Fruit fly (Drosophila melanogaster) Kc167 (cell line): ENCODE results near the gene TotE.

Experiments used
- Myc ChIP-seq: fragments of >200 bp; optimal IDR thresholded peaks from 2 replicates; lab custom pipeline; 2017; ENCODE audit warnings: missing external identifiers
- Sin3A ChIP-seq: fragments of >200 bp; optimal IDR thresholded peaks from 2 replicates; lab custom pipeline; 2018; ENCODE audit warnings: missing external identifiers
- h ChIP-seq: fragments of >200 bp; optimal IDR thresholded peaks from 3 replicates; lab custom pipeline; 2018; ENCODE audit warnings: missing external identifiers
- insv ChIP-seq: fragments of >200 bp; optimal IDR thresholded peaks from 3 replicates; lab custom pipeline; 2018; ENCODE audit warnings: missing external identifiers
- psq ChIP-seq: fragments of >200 bp; optimal IDR thresholded peaks from 2 replicates; lab custom pipeline; 2017; ENCODE audit warnings: missing external identifiers
- ttk ChIP-seq: sonication (Bioruptor generic); optimal IDR thresholded peaks from 2 replicates; lab custom pipeline; 2017; ENCODE audit warnings: missing external identifiers

Gene TotE

dm6 chr2L:19875007-19875406 lies 38.3 kb downstream of the TotE start:
- TF ChIP-seq insv (lab: Kevin White, UChicago) = no peak
- TF ChIP-seq psq (lab: Kevin White, UChicago) = no peak
- no peak for TF ChIP-seq ttk
- TF ChIP-seq Myc (lab: Kevin White, UChicago) = no peak
- no peak for TF ChIP-seq h (lab: Kevin White, UChicago)
- no peak for TF ChIP-seq Sin3A

DNA sequence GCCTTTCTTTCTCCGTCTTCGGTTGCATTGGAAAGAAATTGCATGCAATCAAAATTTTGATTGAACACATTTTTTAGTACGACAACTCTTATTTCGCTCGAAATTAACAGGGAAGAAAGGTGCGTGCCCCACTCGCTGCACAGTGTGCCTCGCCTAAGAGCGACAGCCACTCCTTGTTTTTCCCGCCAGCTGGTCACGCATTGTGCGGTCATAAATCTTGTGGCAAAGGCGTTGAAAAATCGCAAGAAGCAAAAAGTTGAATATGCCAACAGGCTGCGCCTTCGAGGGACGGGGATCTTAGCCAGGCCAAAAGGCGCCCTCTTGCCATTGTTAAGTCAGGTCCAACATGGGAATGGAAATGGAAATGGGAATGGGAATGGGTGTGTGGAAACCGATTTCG lies 41.2 kb downstream of the TotE start:
- TF ChIP-seq Myc (lab: Kevin White, UChicago) (no peak), psq (lab: Kevin White, UChicago) (no peak), h (lab: Kevin White, UChicago) (no peak), ttk (no peak), insv (lab: Kevin White, UChicago) (no peak), Sin3A (no peak)

DNA sequence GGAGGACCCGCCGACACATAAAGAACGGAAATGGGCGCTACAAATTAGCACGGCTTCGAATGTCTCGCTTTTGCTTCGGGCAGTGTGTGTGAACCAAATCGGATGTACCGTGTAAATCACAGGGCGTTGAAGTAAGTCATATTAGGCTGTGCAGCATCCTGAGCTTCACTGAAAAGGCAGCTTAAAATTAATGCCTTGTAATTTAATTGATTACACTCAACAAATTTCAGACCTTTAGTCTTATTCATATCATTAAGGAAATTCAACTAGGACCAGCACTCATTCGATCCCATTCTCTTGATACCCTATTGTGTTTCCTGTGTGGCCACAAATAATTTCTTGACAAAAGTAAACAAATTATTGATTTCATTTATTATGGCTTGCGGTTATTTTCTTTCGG lies 43.4 kb downstream of the TotE start:
- TF ChIP-seq ttk (no peak), insv (lab: Kevin White, UChicago) (no peak), Myc (lab: Kevin White, UChicago) (no peak), Sin3A (no peak), psq (lab: Kevin White, UChicago) (no peak), h (lab: Kevin White, UChicago) (no peak)

dm6 chr2L:19869463-19869862 lies 43.9 kb downstream of the TotE start:
- TF ChIP-seq psq (lab: Kevin White, UChicago) (no peak), ttk (no peak)

- TF ChIP-seq psq (lab: Kevin White, UChicago) (no peak), Sin3A (no peak), h (lab: Kevin White, UChicago) (no peak), Myc (lab: Kevin White, UChicago) (no peak), insv (lab: Kevin White, UChicago) (no peak), ttk (no peak)
Observed at dm6 chr2L:19866540-19867318, 46.6 kb downstream of the TotE start.

DNA sequence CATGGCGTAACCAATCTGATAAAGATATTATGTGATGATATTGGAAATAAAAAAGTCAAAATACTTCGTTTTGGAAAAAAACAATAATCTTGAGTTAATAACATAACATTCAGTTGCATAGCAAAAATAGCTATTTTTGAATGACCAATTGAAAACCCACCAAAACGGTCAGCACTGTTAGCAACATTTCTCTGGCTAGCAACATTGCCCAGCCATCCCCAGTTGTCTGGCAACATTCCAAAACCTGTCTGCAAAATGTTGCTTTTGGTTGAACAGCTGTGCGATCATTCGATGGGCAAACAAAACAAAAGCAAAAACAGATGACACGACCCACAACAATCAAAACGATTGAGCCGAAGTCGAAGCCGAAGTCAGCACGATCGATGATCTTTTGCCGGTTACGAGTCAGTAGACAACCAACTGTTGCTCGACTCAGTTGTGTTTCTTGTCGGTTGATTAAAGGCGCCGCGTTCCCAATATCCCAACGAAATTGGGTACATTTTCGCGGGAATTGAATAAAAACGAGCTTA lies 47.7 kb downstream of the TotE start:
- TF ChIP-seq Sin3A (no peak), h (lab: Kevin White, UChicago) (no peak), ttk (no peak), psq (lab: Kevin White, UChicago) (no peak), insv (lab: Kevin White, UChicago) (no peak), Myc (lab: Kevin White, UChicago) (no peak)
